Worm (Caenorhabditis elegans): Measurements from ENCODE around the gene Y53F4B.43.

ce11 chrII:14964008-14964407 lies 24.3 kb upstream of the Y53F4B.43 start, which contains the start of gene elo-9:
- TF ChIP-seq nhr-67 (tag; optimal IDR thresholded peaks at IDR 0.05) (no peak), ama-1 (optimal IDR thresholded peaks at IDR 0.05) (no peak), unc-62 (GFP tag; optimal IDR thresholded peaks at IDR 0.05) (no peak), mdl-1 (tag; optimal IDR thresholded peaks at IDR 0.05) (no peak), ztf-4 (tag; optimal IDR thresholded peaks at IDR 0.05) (no peak), mml-1 (tag; optimal IDR thresholded peaks at IDR 0.05) (no peak), lin-39 (tag; optimal IDR thresholded peaks at IDR 0.05) (no peak), pqm-1 (tag; optimal IDR thresholded peaks at IDR 0.05) (no peak), nhr-23 (tag; optimal IDR thresholded peaks at IDR 0.05) (no peak), elt-3 (tag; optimal IDR thresholded peaks at IDR 0.05) (no peak), nhr-25 (tag; optimal IDR thresholded peaks at IDR 0.05) (no peak), zag-1 (tag; optimal IDR thresholded peaks at IDR 0.05) (no peak), R02D3.7 (tag; optimal IDR thresholded peaks at IDR 0.05) (no peak)
